Fruit fly (Drosophila melanogaster): ENCODE measurements around the gene CG43050.

dm6 chr2L:13135929-13136328 lies 16.8 kb downstream of the CG43050 start:
- TF ChIP-seq crc (GFP tag; optimal IDR thresholded peaks at IDR 0.05) (no peak), grn (GFP tag; optimal IDR thresholded peaks at IDR 0.05) (no peak), stc (GFP tag; IDR thresholded peaks at IDR 0.05) (no peak), CG16779 (GFP tag; IDR thresholded peaks at IDR 0.05) (no peak), HLH54F (GFP tag; optimal IDR thresholded peaks at IDR 0.05) (no peak), CG30403 (GFP tag; optimal IDR thresholded peaks at IDR 0.05) (no peak), Pdp1 (GFP tag; optimal IDR thresholded peaks at IDR 0.05) (no peak), tin (GFP tag; optimal IDR thresholded peaks at IDR 0.05) (no peak), D (optimal IDR thresholded peaks at IDR 0.05) (no peak), D (GFP tag; optimal IDR thresholded peaks at IDR 0.05) (no peak), Nf-YB (GFP tag; optimal IDR thresholded peaks at IDR 0.05) (no peak), eve (GFP tag; optimal IDR thresholded peaks at IDR 0.05) (no peak), CG1233 (GFP tag; optimal IDR thresholded peaks at IDR 0.05) (no peak)

All from whole organism, embryonic.